Worm (Caenorhabditis elegans) whole organism, early embryonic: ENCODE measurements around the gene cdc-14.

Source experiments
- ama-1 ChIP-seq: fragments of 150-350 bp; optimal IDR thresholded peaks from 2 replicates; lab custom pipeline; 2014
- ets-7 ChIP-seq: sonication (generic microtip); optimal IDR thresholded peaks from 2 replicates; lab custom pipeline; 2016; ENCODE audit warnings: missing genotype, missing genetic modification characterization, missing compliant biosample characterization
- flt-1 ChIP-seq: fragments of 200-800 bp; sonication (Bioruptor generic); IDR thresholded peaks from 2 replicates; pipeline ENCODE4 v1.3.6; 2022; ENCODE audit warnings: missing genetic modification characterization, missing compliant biosample characterization

DNA sequence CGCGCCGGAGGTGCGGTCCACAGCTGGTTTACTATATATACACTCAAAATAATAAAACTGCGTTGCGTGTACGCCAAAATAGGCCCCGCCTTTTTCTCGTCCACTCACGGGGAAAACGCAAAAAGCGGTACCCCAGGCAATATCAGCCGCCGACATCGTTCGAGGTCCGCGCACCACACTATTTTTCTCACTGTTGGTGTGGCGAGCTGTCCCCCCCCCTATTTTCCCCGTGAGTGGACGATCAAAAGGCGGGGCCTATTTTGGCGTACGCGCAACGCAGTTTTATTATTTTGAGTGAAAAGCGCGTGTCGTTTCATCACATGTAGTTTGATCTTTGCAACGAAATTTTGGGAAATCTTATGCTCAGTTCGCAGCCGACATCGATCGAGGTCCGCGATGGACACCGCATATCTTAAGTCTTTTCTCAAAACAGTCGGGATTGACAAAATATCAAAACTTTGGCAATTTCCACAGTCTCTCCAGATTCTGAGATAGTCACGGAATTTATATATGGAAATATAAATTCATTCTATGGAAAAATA is 28.1 kb downstream of the cdc-14 start:
- TF ChIP-seq ama-1 (no peak), ets-7 (no peak), flt-1 (GFP tag; lab: Robert Waterston, UW) (no peak)
